Worm (Caenorhabditis elegans) whole organism, L4 larva: ENCODE measurements around the gene oac-24.

Experiments
- daf-8 ChIP-seq: fragments of 200-800 bp; sonication (Bioruptor generic); IDR thresholded peaks from 2 replicates; pipeline ENCODE4 v1.3.6; 2022; ENCODE audit warnings: missing genetic modification characterization, missing compliant biosample characterization
- dmd-9 ChIP-seq: fragments of 200-800 bp; sonication (Bioruptor generic); IDR thresholded peaks from 2 replicates; pipeline ENCODE4 v1.3.6; 2022; ENCODE audit warnings: missing genetic modification reagents, missing genetic modification characterization, missing compliant biosample characterization
- fos-1 ChIP-seq: fragments of 150-350 bp; optimal IDR thresholded peaks from 2 replicates; lab custom pipeline; 2014; ENCODE audit warnings: missing biosample characterization, missing genetic modification characterization
- lin-15B ChIP-seq: fragments of 150-350 bp; sonication (generic microtip); optimal IDR thresholded peaks from 3 replicates; lab custom pipeline; 2014; ENCODE audit warnings: missing biosample characterization, missing genetic modification characterization
- madf-5 ChIP-seq, 2 experiments: fragments of 200-800 bp; sonication (Bioruptor generic); IDR thresholded peaks; 2 replicates each; pipeline ENCODE4 v1.3.6; 2022; ENCODE audit warnings: missing compliant biosample characterization in 2 of 2, missing genetic modification characterization in 2 of 2
- madf-9 ChIP-seq: fragments of 200-800 bp; sonication (Bioruptor generic); conservative IDR thresholded peaks from 2 replicates; pipeline ENCODE4 v1.3.6; 2022; ENCODE audit warnings: missing genetic modification reagents, missing genetic modification characterization, missing compliant biosample characterization
- mep-1 ChIP-seq: fragments of 150-350 bp; sonication (generic microtip); optimal IDR thresholded peaks from 3 replicates; lab custom pipeline; 2014; ENCODE audit warnings: missing biosample characterization, missing genetic modification characterization
- mxl-3 ChIP-seq: fragments of 200-800 bp; sonication (Bioruptor generic); optimal IDR thresholded peaks from 2 replicates; lab custom pipeline; 2018; ENCODE audit warnings: mild to moderate bottlenecking, missing genetic modification characterization, missing compliant biosample characterization
- nhr-10 ChIP-seq: fragments of 150-350 bp; optimal IDR thresholded peaks from 2 replicates; lab custom pipeline; 2014; ENCODE audit warnings: missing biosample characterization, missing genetic modification characterization
- nhr-237 ChIP-seq: sonication (generic microtip); optimal IDR thresholded peaks from 2 replicates; lab custom pipeline; 2017; ENCODE audit warnings: missing biosample characterization, missing genetic modification characterization
- pqm-1 ChIP-seq: sonication (generic microtip); optimal IDR thresholded peaks from 2 replicates; lab custom pipeline; 2017; ENCODE audit warnings: missing biosample characterization, missing genetic modification characterization
- spr-1 ChIP-seq: sonication (generic microtip); optimal IDR thresholded peaks from 2 replicates; lab custom pipeline; 2016; ENCODE audit warnings: mild to moderate bottlenecking, missing genetic modification characterization, missing compliant biosample characterization
- unc-62 ChIP-seq, 3 experiments: fragments of 150-350 bp in 1 of 3; sonication (generic microtip); optimal IDR thresholded peaks in 2 of 3; peaks in 1 of 3; 1 replicate in 1 of 3; 2 replicates in 2 of 3; lab custom pipeline; 2014 to 2017; ENCODE audit warnings: missing biosample characterization in 3 of 3, missing genetic modification characterization in 3 of 3, missing genetic modification reagents in 3 of 3, missing genotype in 1 of 3
- zip-2 ChIP-seq: fragments of 150-350 bp; optimal IDR thresholded peaks from 2 replicates; lab custom pipeline; 2014; ENCODE audit warnings: missing biosample characterization, missing genetic modification characterization

DNA sequence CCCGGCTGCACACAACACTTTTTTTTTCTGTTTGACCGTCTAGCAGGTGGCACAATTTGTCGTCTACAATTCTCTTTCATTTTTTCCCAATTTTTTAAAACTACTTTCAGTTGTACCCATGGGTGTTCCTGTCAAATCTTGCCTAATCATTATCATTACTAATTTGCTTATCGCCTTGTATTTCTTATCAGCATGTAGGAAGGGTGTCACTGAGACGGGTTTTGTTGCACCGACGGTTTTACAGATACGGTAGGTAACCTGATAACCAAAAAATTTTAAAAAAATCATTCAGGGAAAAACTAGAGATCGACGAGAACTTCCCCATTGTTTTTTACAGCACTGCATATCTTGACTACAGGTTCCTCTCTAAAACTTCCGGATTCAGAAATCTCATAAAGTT is 27.2 kb downstream of the oac-24 start, which contains the start of gene F39G3.2:
- TF ChIP-seq lin-15B (tag; lab: Kevin White, UChicago) (no peak), fos-1 (no peak), unc-62 (GFP tag; optimal IDR thresholded peaks at IDR 0.05 in 1 of 2; lab: Kevin White, UChicago) (peak in 1 of 2 experiments; percentile 40), unc-62 (tag; optimal IDR thresholded peaks at IDR 0.05; lab: Kevin White, UChicago) (no peak), nhr-10 (tag; lab: Kevin White, UChicago) (no peak), dmd-9 (GFP tag; lab: Robert Waterston, UW) (no peak), nhr-237 (tag; lab: Kevin White, UChicago) (no peak), spr-1 (tag; lab: Kevin White, UChicago) (no peak), pqm-1 (tag; lab: Kevin White, UChicago) (peak; percentile 89), mxl-3 (GFP tag; lab: Kevin White, UChicago) (no peak), madf-9 (GFP tag; lab: Robert Waterston, UW) (no peak), madf-5 (GFP tag; IDR thresholded peaks at IDR 0.05; lab: Robert Waterston, UW) (no peak), daf-8 (no peak), mep-1 (no peak), zip-2 (tag; lab: Kevin White, UChicago) (no peak)
